Worm (Caenorhabditis elegans) whole organism, mixed stage, embryonic: ENCODE measurements around the gene C18H9.6.
A peak's percentile ranks its signal among the peaks of the same experiment; 100 is the strongest.

ENCODE experiments used
- M03D4.4 ChIP-seq: sonication (generic microtip); optimal IDR thresholded peaks from 2 replicates; lab custom pipeline; 2017; ENCODE audit warnings: mild to moderate bottlenecking, missing genetic modification characterization, missing compliant biosample characterization
- bed-3 ChIP-seq: fragments of 200-800 bp; sonication (Bioruptor generic); optimal IDR thresholded peaks from 3 replicates; lab custom pipeline; 2018; ENCODE audit warnings: mild to moderate bottlenecking, missing genetic modification characterization, moderate library complexity, missing compliant biosample characterization
- blmp-1 ChIP-seq: fragments of 150-350 bp; optimal IDR thresholded peaks from 2 replicates; lab custom pipeline; 2014; ENCODE audit warnings: missing biosample characterization, missing genetic modification characterization
- ceh-39 ChIP-seq: fragments of 150-350 bp; optimal IDR thresholded peaks from 2 replicates; lab custom pipeline; 2014; ENCODE audit warnings: missing biosample characterization, missing genetic modification characterization
- ceh-43 ChIP-seq: fragments of 200-800 bp; sonication (Bioruptor generic); optimal IDR thresholded peaks from 2 replicates; lab custom pipeline; 2018; ENCODE audit warnings: mild to moderate bottlenecking, missing genetic modification characterization, moderate library complexity, missing compliant biosample characterization
- ceh-83 ChIP-seq: fragments of 200-800 bp; sonication (Bioruptor generic); optimal IDR thresholded peaks from 2 replicates; lab custom pipeline; 2018; ENCODE audit warnings: mild to moderate bottlenecking, missing genetic modification characterization, missing compliant biosample characterization
- ces-1 ChIP-seq: fragments of 150-350 bp; optimal IDR thresholded peaks from 2 replicates; lab custom pipeline; 2014; ENCODE audit warnings: missing biosample characterization, missing genetic modification reagents, missing genetic modification characterization
- drap-1 ChIP-seq: fragments of 200-800 bp; sonication (Bioruptor generic); optimal IDR thresholded peaks from 3 replicates; lab custom pipeline; 2018; ENCODE audit warnings: mild to moderate bottlenecking, missing genetic modification characterization, missing compliant biosample characterization
- elt-1 ChIP-seq: sonication (generic microtip); optimal IDR thresholded peaks from 2 replicates; lab custom pipeline; 2017; ENCODE audit warnings: missing genetic modification characterization, mild to moderate bottlenecking, missing compliant biosample characterization, antibody characterized with exemption, moderate library complexity, borderline replicate concordance; ENCODE audit not compliant: insufficient read depth
- elt-3 ChIP-seq: fragments of 150-350 bp; optimal IDR thresholded peaks from 2 replicates; lab custom pipeline; 2014; ENCODE audit warnings: missing biosample characterization, missing genetic modification characterization
- flh-1 ChIP-seq: fragments of 200-800 bp; sonication (Bioruptor generic); optimal IDR thresholded peaks from 2 replicates; lab custom pipeline; 2018; ENCODE audit warnings: mild to moderate bottlenecking, missing genetic modification characterization, moderate library complexity, missing compliant biosample characterization
- ham-2 ChIP-seq: fragments of 200-800 bp; sonication (Bioruptor generic); optimal IDR thresholded peaks from 2 replicates; lab custom pipeline; 2018; ENCODE audit warnings: mild to moderate bottlenecking, missing genetic modification characterization, missing compliant biosample characterization
- hlh-1 ChIP-seq: fragments of 150-350 bp; optimal IDR thresholded peaks from 2 replicates; lab custom pipeline; 2014; ENCODE audit warnings: missing biosample characterization, missing genetic modification reagents, missing genetic modification characterization
- lin-13 ChIP-seq: fragments of 150-350 bp; optimal IDR thresholded peaks from 2 replicates; lab custom pipeline; 2014; ENCODE audit warnings: missing biosample characterization, missing genetic modification characterization
- lin-32 ChIP-seq: fragments of 200-800 bp; sonication (Bioruptor generic); optimal IDR thresholded peaks from 2 replicates; lab custom pipeline; 2018; ENCODE audit warnings: mild to moderate bottlenecking, missing genetic modification characterization, missing compliant biosample characterization
- lsy-2 ChIP-seq: fragments of 150-350 bp; optimal IDR thresholded peaks from 2 replicates; lab custom pipeline; 2014; ENCODE audit warnings: missing biosample characterization, missing genetic modification characterization
- mab-5 ChIP-seq: fragments of 150-350 bp; optimal IDR thresholded peaks from 2 replicates; lab custom pipeline; 2014; ENCODE audit warnings: missing biosample characterization, missing genetic modification characterization
- mep-1 ChIP-seq: fragments of 150-350 bp; optimal IDR thresholded peaks from 2 replicates; lab custom pipeline; 2017; ENCODE audit warnings: missing biosample characterization, missing genetic modification reagents, missing genetic modification characterization, inconsistent platforms
- mls-2 ChIP-seq: sonication (generic microtip); optimal IDR thresholded peaks from 2 replicates; lab custom pipeline; 2016; ENCODE audit warnings: mild to moderate bottlenecking, missing genetic modification characterization, moderate library complexity, missing compliant biosample characterization
- nhr-12 ChIP-seq: fragments of 150-350 bp; optimal IDR thresholded peaks from 2 replicates; lab custom pipeline; 2014; ENCODE audit warnings: missing biosample characterization, missing genetic modification characterization
- nhr-2 ChIP-seq: fragments of 150-350 bp; optimal IDR thresholded peaks from 2 replicates; lab custom pipeline; 2014; ENCODE audit warnings: missing biosample characterization, missing genetic modification characterization
- nhr-237 ChIP-seq: fragments of 150-350 bp; optimal IDR thresholded peaks from 2 replicates; lab custom pipeline; 2014; ENCODE audit warnings: missing biosample characterization, missing genetic modification characterization
- nhr-28 ChIP-seq: fragments of 150-350 bp; optimal IDR thresholded peaks from 2 replicates; lab custom pipeline; 2014; ENCODE audit warnings: missing biosample characterization, missing genetic modification characterization
- nhr-76 ChIP-seq: sonication (generic microtip); optimal IDR thresholded peaks from 2 replicates; lab custom pipeline; 2017; ENCODE audit warnings: missing biosample characterization, missing genetic modification characterization
- pha-4 ChIP-seq: fragments of 150-350 bp; optimal IDR thresholded peaks from 2 replicates; lab custom pipeline; 2018; ENCODE audit warnings: missing biosample characterization, missing genetic modification reagents, missing genetic modification characterization
- sem-2 ChIP-seq: fragments of 200-800 bp; sonication (Bioruptor generic); optimal IDR thresholded peaks from 2 replicates; lab custom pipeline; 2018; ENCODE audit warnings: mild to moderate bottlenecking, missing genetic modification characterization, missing compliant biosample characterization
- snpc-4 ChIP-seq: fragments of 150-350 bp; optimal IDR thresholded peaks from 2 replicates; lab custom pipeline; 2014; ENCODE audit warnings: missing biosample characterization, missing genetic modification characterization
- tbx-8 ChIP-seq: fragments of 200-800 bp; sonication (Bioruptor generic); optimal IDR thresholded peaks from 2 replicates; lab custom pipeline; 2018; ENCODE audit warnings: mild to moderate bottlenecking, missing genetic modification characterization, moderate library complexity, missing compliant biosample characterization
- unc-120 ChIP-seq: sonication (generic microtip); optimal IDR thresholded peaks from 2 replicates; lab custom pipeline; 2017; ENCODE audit warnings: missing genetic modification characterization, missing compliant biosample characterization; ENCODE audit not compliant: poor library complexity, severe bottlenecking
- unc-39 ChIP-seq: fragments of 150-350 bp; optimal IDR thresholded peaks from 2 replicates; lab custom pipeline; 2014; ENCODE audit warnings: missing biosample characterization, missing genetic modification characterization
- unc-62 ChIP-seq: fragments of 150-350 bp; optimal IDR thresholded peaks from 2 replicates; lab custom pipeline; 2014; ENCODE audit warnings: missing biosample characterization, missing genetic modification reagents, missing genetic modification characterization
- zip-8 ChIP-seq: fragments of 150-350 bp; optimal IDR thresholded peaks from 2 replicates; lab custom pipeline; 2014; ENCODE audit warnings: missing biosample characterization, missing genetic modification characterization
- ztf-11 ChIP-seq: fragments of 150-350 bp; optimal IDR thresholded peaks from 2 replicates; lab custom pipeline; 2014; ENCODE audit warnings: missing biosample characterization, missing genetic modification characterization

C18H9.6 gene

DNA sequence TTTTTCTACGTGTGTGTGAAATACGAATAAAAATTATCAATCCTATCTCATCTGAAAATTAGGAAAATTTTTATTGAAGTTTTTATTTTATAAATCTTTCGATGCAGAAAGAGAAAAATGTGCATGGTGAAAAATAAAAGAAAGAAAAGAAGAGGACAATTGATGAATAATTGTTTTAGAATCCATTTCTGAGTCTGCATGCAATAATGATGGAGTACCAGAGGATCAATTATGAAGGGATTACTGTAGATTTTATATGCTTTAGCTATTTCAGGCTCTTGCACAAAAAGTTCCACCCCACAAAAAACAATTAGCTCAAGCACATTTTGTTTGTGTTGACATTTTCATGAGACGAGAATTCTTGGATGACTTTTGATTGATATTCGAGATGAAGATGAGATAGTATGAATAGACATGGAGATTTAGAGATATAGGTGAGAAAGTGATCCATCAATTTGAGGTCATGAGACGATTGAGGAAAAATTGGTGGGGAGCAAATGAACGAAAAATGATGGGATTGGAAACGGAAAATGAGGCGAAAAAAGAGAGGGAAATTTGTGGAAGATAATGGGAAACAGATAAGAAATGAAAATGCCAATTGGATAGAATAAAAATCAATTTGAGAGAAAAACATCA is 4.3 kb upstream of the C18H9.6 start, which contains the start of gene rpy-1:
Gene rpy-1 (minus strand): TSS at position 51 of the 636 bp plus-strand sequence.
- TF ChIP-seq bed-3 (GFP tag; lab: Kevin White, UChicago) (no peak), M03D4.4 (tag; lab: Kevin White, UChicago) (no peak), unc-62 (GFP tag; lab: Kevin White, UChicago) (peak; percentile 85), unc-120 (tag; lab: Kevin White, UChicago) (peak; percentile 35)

ce11 chrII:6698784-6699183 is 2.6 kb downstream of the C18H9.6 start, which contains the start of gene C18H9.1:
C18H9.1 (plus strand) TSS chrII:6699084.
- TF ChIP-seq hlh-1 (tag; lab: Kevin White, UChicago) (no peak), pha-4 (tag; lab: Kevin White, UChicago) (no peak), elt-3 (no peak), ces-1 (GFP tag; lab: Kevin White, UChicago) (no peak), nhr-2 (tag; lab: Kevin White, UChicago) (no peak), lsy-2 (no peak), blmp-1 (no peak), tbx-8 (GFP tag; lab: Kevin White, UChicago) (no peak)

DNA sequence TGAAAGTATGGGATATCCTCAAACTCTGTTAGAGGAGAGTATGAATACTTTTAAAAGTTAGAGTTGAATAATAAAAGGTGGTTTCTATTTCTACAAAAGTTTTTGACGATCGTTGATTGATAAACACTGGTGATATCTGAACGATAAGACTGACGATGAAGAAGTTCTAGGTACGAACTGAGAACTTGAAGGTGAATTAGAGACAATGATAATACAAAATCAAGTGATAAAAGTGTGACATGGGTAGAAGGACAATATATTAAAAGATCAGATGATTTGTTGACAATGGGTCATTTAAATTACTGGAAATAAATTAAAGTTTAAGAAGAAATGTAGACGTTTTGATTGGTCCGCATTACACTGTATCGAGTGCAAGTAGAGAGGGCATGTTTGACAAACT is 6.0 kb downstream of the C18H9.6 start, which contains the start of gene C18H9.5:
Gene C18H9.5 (minus strand): TSS at position 179 of the 400 bp plus-strand sequence.
- TF ChIP-seq hlh-1 (tag; lab: Kevin White, UChicago): no peak
- no peak for TF ChIP-seq sem-2 (GFP tag; lab: Kevin White, UChicago)
- TF ChIP-seq bed-3 (GFP tag; lab: Kevin White, UChicago): no peak
- no peak for TF ChIP-seq ceh-43 (GFP tag; lab: Kevin White, UChicago)
- TF ChIP-seq ceh-39 (tag; lab: Kevin White, UChicago): no peak
- no peak for TF ChIP-seq snpc-4 (tag; lab: Kevin White, UChicago)
- TF ChIP-seq nhr-237: no peak
- TF ChIP-seq ztf-11 (tag; lab: Kevin White, UChicago): no peak
- no peak for TF ChIP-seq unc-39 (tag; lab: Kevin White, UChicago)
- no peak for TF ChIP-seq drap-1 (GFP tag; lab: Kevin White, UChicago)
- no peak for TF ChIP-seq elt-1 (tag; lab: Kevin White, UChicago)
- TF ChIP-seq M03D4.4 (tag; lab: Kevin White, UChicago): no peak
- TF ChIP-seq ceh-83 (GFP tag; lab: Kevin White, UChicago): no peak
- TF ChIP-seq ces-1 (GFP tag; lab: Kevin White, UChicago): no peak
- no peak for TF ChIP-seq mep-1 (tag; lab: Kevin White, UChicago)
- TF ChIP-seq nhr-28 (tag; lab: Kevin White, UChicago): no peak

ce11 chrII:6689088-6689487 is 12.3 kb downstream of the C18H9.6 start:
- TF ChIP-seq lin-13 (tag; lab: Kevin White, UChicago): no peak
- no peak for TF ChIP-seq hlh-1 (tag; lab: Kevin White, UChicago)

DNA sequence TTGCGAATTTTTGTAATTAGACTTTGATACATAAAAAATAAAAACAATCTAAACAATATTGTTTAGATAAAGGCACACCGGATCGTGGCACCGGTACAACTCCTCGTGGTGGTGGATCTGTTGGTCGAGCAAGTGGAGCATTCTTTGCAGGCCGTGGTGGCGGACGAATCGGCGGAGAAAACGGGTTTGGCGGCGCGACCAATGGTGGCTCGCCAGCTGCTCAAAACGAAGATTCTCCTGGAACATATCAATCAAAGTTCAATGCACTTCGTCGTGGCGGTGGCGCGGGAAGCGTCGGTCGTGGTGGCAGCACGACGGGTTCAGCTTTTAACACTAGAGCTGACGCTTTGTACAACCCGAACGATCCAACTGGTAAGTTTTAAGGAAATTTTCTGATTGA is 15.5 kb downstream of the C18H9.6 start:
- no peak for TF ChIP-seq nhr-237

DNA sequence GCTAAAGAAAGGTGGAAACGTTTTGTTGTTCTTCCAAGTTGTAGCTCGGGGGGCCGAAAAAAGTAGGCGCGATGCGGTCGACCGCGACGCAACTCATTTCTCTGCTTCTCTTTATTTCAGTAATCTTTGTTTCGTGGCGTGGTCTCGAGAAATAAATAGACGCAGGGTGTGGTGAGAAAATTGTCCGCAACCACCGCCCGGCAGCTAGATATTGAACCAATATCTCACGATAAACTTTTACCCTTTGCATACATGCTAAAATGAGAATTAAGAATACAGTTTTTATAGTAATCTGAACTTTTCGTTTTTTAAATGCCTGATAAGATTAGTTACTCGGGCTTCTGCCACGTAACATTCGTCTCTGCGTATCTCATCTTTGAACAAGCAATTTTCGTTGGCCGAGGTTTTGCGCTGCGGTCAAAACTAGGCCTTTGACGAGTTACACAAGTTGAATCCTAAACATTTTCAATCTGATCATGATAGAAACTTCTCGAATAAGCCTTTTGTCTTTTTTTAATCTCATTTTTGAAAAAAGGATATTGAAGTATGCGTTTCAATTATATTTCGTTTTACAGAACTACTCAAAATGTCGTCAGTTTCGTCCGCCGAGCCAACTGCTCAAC is 17.7 kb downstream of the C18H9.6 start, which contains the start of gene gyf-1:
Gene gyf-1 (plus strand): TSS at position 573 of the 623 bp plus-strand sequence.
- no peak for TF ChIP-seq sem-2 (GFP tag; lab: Kevin White, UChicago)
- TF ChIP-seq unc-39 (tag; lab: Kevin White, UChicago): no peak
- TF ChIP-seq ces-1 (GFP tag; lab: Kevin White, UChicago): no peak
- TF ChIP-seq tbx-8 (GFP tag; lab: Kevin White, UChicago): no peak
- no peak for TF ChIP-seq ceh-43 (GFP tag; lab: Kevin White, UChicago)
- no peak for TF ChIP-seq elt-3
- peak; percentile 18 for TF ChIP-seq unc-120 (tag; lab: Kevin White, UChicago)
- TF ChIP-seq bed-3 (GFP tag; lab: Kevin White, UChicago): no peak
- TF ChIP-seq lin-32: no peak
- TF ChIP-seq ham-2: peak; percentile 23
- no peak for TF ChIP-seq zip-8 (tag; lab: Kevin White, UChicago)
- TF ChIP-seq flh-1 (GFP tag; lab: Kevin White, UChicago): no peak
- no peak for TF ChIP-seq nhr-12 (tag; lab: Kevin White, UChicago)
- no peak for TF ChIP-seq elt-1 (tag; lab: Kevin White, UChicago)
- no peak for TF ChIP-seq snpc-4 (tag; lab: Kevin White, UChicago)
- TF ChIP-seq lsy-2: peak; percentile 8
- TF ChIP-seq mab-5 (tag; lab: Kevin White, UChicago): no peak
- no peak for TF ChIP-seq ceh-39 (tag; lab: Kevin White, UChicago)
- no peak for TF ChIP-seq hlh-1 (tag; lab: Kevin White, UChicago)
- TF ChIP-seq nhr-2 (tag; lab: Kevin White, UChicago): no peak
- TF ChIP-seq mls-2: no peak
- TF ChIP-seq nhr-76 (tag; lab: Kevin White, UChicago): no peak
